Worm (Caenorhabditis elegans) whole organism, young adult: ENCODE data around the gene D2045.8.

Experiments used
- B0019.2 ChIP-seq: fragments of 200-800 bp; sonication (Bioruptor generic); conservative IDR thresholded peaks from 2 replicates; pipeline ENCODE4 v1.3.6; 2022; ENCODE audit warnings: missing genetic modification reagents, missing genetic modification characterization, missing compliant biosample characterization
- B0035.1 ChIP-seq: sonication (generic microtip); optimal IDR thresholded peaks from 2 replicates; lab custom pipeline; 2016; ENCODE audit warnings: missing genetic modification characterization, mild to moderate bottlenecking, missing compliant biosample characterization, missing genotype, missing genetic modification reagents
- F23B12.7 ChIP-seq: sonication (generic microtip); optimal IDR thresholded peaks from 2 replicates; lab custom pipeline; 2017; ENCODE audit warnings: missing genetic modification characterization, mild to moderate bottlenecking, missing compliant biosample characterization, antibody characterized with exemption, moderate library complexity; ENCODE audit not compliant: insufficient read depth
- F49E8.2 ChIP-seq: sonication (generic microtip); optimal IDR thresholded peaks from 3 replicates; lab custom pipeline; 2017; ENCODE audit warnings: missing genetic modification characterization, mild to moderate bottlenecking, missing compliant biosample characterization, antibody characterized with exemption, moderate library complexity; ENCODE audit not compliant: insufficient read depth
- K11D2.4 ChIP-seq: fragments of 200-800 bp; sonication (Bioruptor generic); IDR thresholded peaks from 2 replicates; pipeline ENCODE4 v1.3.6; 2022; ENCODE audit warnings: missing genetic modification reagents, missing genetic modification characterization, missing compliant biosample characterization
- Y56A3A.18 ChIP-seq: fragments of 200-800 bp; sonication (Bioruptor generic); IDR thresholded peaks from 2 replicates; pipeline ENCODE4 v1.3.6; 2022; ENCODE audit warnings: missing genetic modification reagents, missing genetic modification characterization, missing compliant biosample characterization
- Y95B8A.8 ChIP-seq: fragments of 200-800 bp; sonication (Bioruptor generic); IDR thresholded peaks from 2 replicates; pipeline ENCODE4 v1.3.6; 2022; ENCODE audit warnings: missing genetic modification reagents, missing genetic modification characterization, missing compliant biosample characterization
- ama-1 ChIP-seq, 3 experiments: fragments of 150-350 bp in 1 of 3; sonication (generic microtip) in 2 of 3; optimal IDR thresholded peaks; 2 replicates each; lab custom pipeline; 2014 to 2018; ENCODE audit warnings: missing biosample characterization in 2 of 3, missing genetic modification characterization in 2 of 3, missing genetic modification reagents in 2 of 3
- aptf-2 ChIP-seq: fragments of 200-800 bp; sonication (Bioruptor generic); conservative IDR thresholded peaks from 2 replicates; pipeline ENCODE4 v1.3.6; 2022; ENCODE audit warnings: missing genetic modification reagents, missing genetic modification characterization, missing compliant biosample characterization
- aptf-3 ChIP-seq: fragments of 200-800 bp; sonication (Bioruptor generic); IDR thresholded peaks from 2 replicates; pipeline ENCODE4 v1.3.6; 2022; ENCODE audit warnings: missing genetic modification characterization, missing compliant biosample characterization
- attf-3 ChIP-seq: fragments of 200-800 bp; sonication (Bioruptor generic); conservative IDR thresholded peaks from 2 replicates; pipeline ENCODE4 v1.3.6; 2022; ENCODE audit warnings: missing genetic modification reagents, missing genetic modification characterization, missing compliant biosample characterization
- attf-6 ChIP-seq: fragments of 200-800 bp; sonication (Bioruptor generic); IDR thresholded peaks from 2 replicates; pipeline ENCODE4 v1.3.6; 2022; ENCODE audit warnings: missing genetic modification reagents, missing genetic modification characterization, missing compliant biosample characterization
- ceh-27 ChIP-seq: fragments of 200-800 bp; sonication (Bioruptor generic); optimal IDR thresholded peaks from 2 replicates; lab custom pipeline; 2018; ENCODE audit warnings: mild to moderate bottlenecking, missing genetic modification characterization, moderate library complexity, missing compliant biosample characterization
- ceh-79 ChIP-seq: sonication (generic microtip); optimal IDR thresholded peaks from 2 replicates; lab custom pipeline; 2017; ENCODE audit warnings: mild to moderate bottlenecking, missing genetic modification characterization, missing compliant biosample characterization
- egl-18 ChIP-seq: fragments of 200-800 bp; sonication (Bioruptor generic); IDR thresholded peaks from 2 replicates; pipeline ENCODE4 v1.3.6; 2022; ENCODE audit warnings: missing genetic modification reagents, missing genetic modification characterization, missing compliant biosample characterization
- egrh-3 ChIP-seq: fragments of 200-800 bp; sonication (Bioruptor generic); IDR thresholded peaks from 2 replicates; pipeline ENCODE4 v1.3.6; 2022; ENCODE audit warnings: missing genetic modification reagents, missing genetic modification characterization, missing compliant biosample characterization
- ekl-4 ChIP-seq: fragments of 200-800 bp; sonication (Bioruptor generic); IDR thresholded peaks from 2 replicates; pipeline ENCODE4 v1.3.6; 2022; ENCODE audit warnings: missing genetic modification reagents, missing genetic modification characterization, missing compliant biosample characterization
- fkh-3 ChIP-seq: sonication (generic microtip); optimal IDR thresholded peaks from 2 replicates; lab custom pipeline; 2016; ENCODE audit warnings: mild to moderate bottlenecking, missing genetic modification characterization, missing compliant biosample characterization
- him-1 ChIP-seq: sonication (generic microtip); optimal IDR thresholded peaks from 2 replicates; lab custom pipeline; 2016; ENCODE audit warnings: missing genotype, missing genetic modification reagents, missing genetic modification characterization, missing compliant biosample characterization
- hmg-20 ChIP-seq: fragments of 200-800 bp; sonication (Bioruptor generic); IDR thresholded peaks from 2 replicates; pipeline ENCODE4 v1.3.6; 2022; ENCODE audit warnings: missing genetic modification reagents, missing genetic modification characterization, missing compliant biosample characterization
- hrde-1 ChIP-seq: sonication (generic microtip); optimal IDR thresholded peaks from 2 replicates; lab custom pipeline; 2016; ENCODE audit warnings: missing genetic modification characterization, mild to moderate bottlenecking, missing compliant biosample characterization, moderate library complexity, missing genotype, missing genetic modification reagents, borderline replicate concordance
- hsf-1 ChIP-seq: fragments of 200-800 bp; sonication (Bioruptor generic); IDR thresholded peaks from 2 replicates; pipeline ENCODE4 v1.3.6; 2022; ENCODE audit warnings: missing genetic modification reagents, missing genetic modification characterization, missing compliant biosample characterization
- lag-1 ChIP-seq: fragments of 200-800 bp; sonication (Bioruptor generic); IDR thresholded peaks from 2 replicates; pipeline ENCODE4 v1.3.6; 2022; ENCODE audit warnings: missing genetic modification reagents, missing genetic modification characterization, missing compliant biosample characterization
- let-526 ChIP-seq: fragments of 200-800 bp; sonication (Bioruptor generic); IDR thresholded peaks from 2 replicates; pipeline ENCODE4 v1.3.6; 2022; ENCODE audit warnings: missing genetic modification reagents, missing genetic modification characterization, missing compliant biosample characterization
- lin-35 ChIP-seq, 3 experiments: fragments of 150-350 bp in 2 of 3; sonication (generic microtip) in 1 of 3; optimal IDR thresholded peaks; 2 replicates each; lab custom pipeline; 2014 to 2018; ENCODE audit warnings: missing biosample characterization in 3 of 3, missing genetic modification characterization in 3 of 3, missing genetic modification reagents in 3 of 3
- lsl-1 ChIP-seq: fragments of 200-800 bp; sonication (Bioruptor generic); optimal IDR thresholded peaks from 2 replicates; lab custom pipeline; 2018; ENCODE audit warnings: mild to moderate bottlenecking, missing genetic modification characterization, moderate library complexity, missing compliant biosample characterization
- madf-8 ChIP-seq: fragments of 200-800 bp; sonication (Bioruptor generic); conservative IDR thresholded peaks from 2 replicates; pipeline ENCODE4 v1.3.6; 2022; ENCODE audit warnings: missing genetic modification reagents, missing genetic modification characterization, missing compliant biosample characterization
- mcd-1 ChIP-seq: fragments of 200-800 bp; sonication (Bioruptor generic); IDR thresholded peaks from 2 replicates; pipeline ENCODE4 v1.3.6; 2022; ENCODE audit warnings: missing genetic modification reagents, missing genetic modification characterization, missing compliant biosample characterization
- mel-28 ChIP-seq: sonication (generic microtip); optimal IDR thresholded peaks from 2 replicates; lab custom pipeline; 2016; ENCODE audit warnings: borderline replicate concordance, mild to moderate bottlenecking, missing genetic modification characterization, missing compliant biosample characterization
- mes-4 ChIP-seq: sonication (generic microtip); optimal IDR thresholded peaks from 2 replicates; lab custom pipeline; 2016; ENCODE audit warnings: missing genotype, missing genetic modification characterization, missing compliant biosample characterization
- nfya-2 ChIP-seq: fragments of 200-800 bp; sonication (Bioruptor generic); IDR thresholded peaks from 2 replicates; pipeline ENCODE4 v1.3.6; 2022; ENCODE audit warnings: missing genetic modification reagents, missing genetic modification characterization, missing compliant biosample characterization
- nfyb-1 ChIP-seq: fragments of 200-800 bp; sonication (Bioruptor generic); IDR thresholded peaks from 2 replicates; pipeline ENCODE4 v1.3.6; 2022; ENCODE audit warnings: missing genetic modification reagents, missing genetic modification characterization, missing compliant biosample characterization
- nhr-120 ChIP-seq: fragments of 200-800 bp; sonication (Bioruptor generic); IDR thresholded peaks from 2 replicates; pipeline ENCODE4 v1.3.6; 2022; ENCODE audit warnings: missing genetic modification characterization, missing compliant biosample characterization
- nhr-80 ChIP-seq: sonication (generic microtip); optimal IDR thresholded peaks from 2 replicates; lab custom pipeline; 2016; ENCODE audit warnings: missing genetic modification characterization, missing compliant biosample characterization
- rcor-1 ChIP-seq: fragments of 200-800 bp; sonication (Bioruptor generic); IDR thresholded peaks from 2 replicates; pipeline ENCODE4 v1.3.6; 2022; ENCODE audit warnings: missing genetic modification reagents, missing genetic modification characterization, missing compliant biosample characterization
- rpc-1 ChIP-seq, 2 experiments: fragments of 150-350 bp in 1 of 2; sonication (generic microtip) in 1 of 2; optimal IDR thresholded peaks; 2 replicates each; lab custom pipeline; 2014 to 2018; ENCODE audit warnings: missing biosample characterization in 1 of 2, missing genetic modification characterization in 1 of 2, missing genetic modification reagents in 1 of 2, missing genotype in 1 of 2
- snpc-4 ChIP-seq, 5 experiments: fragments of 150-350 bp in 1 of 5; sonication (generic microtip) in 4 of 5; optimal IDR thresholded peaks; 2 replicates each; lab custom pipeline; 2014 to 2018; ENCODE audit warnings: missing genetic modification characterization in 5 of 5, missing biosample characterization in 3 of 5, antibody characterized with exemption in 2 of 5, mild to moderate bottlenecking in 2 of 5, missing compliant biosample characterization in 2 of 5, missing genotype in 2 of 5, moderate library complexity in 2 of 5, missing genetic modification reagents in 1 of 5
- somi-1 ChIP-seq: fragments of 200-800 bp; sonication (Bioruptor generic); optimal IDR thresholded peaks from 2 replicates; lab custom pipeline; 2018; ENCODE audit warnings: mild to moderate bottlenecking, missing genetic modification characterization, missing compliant biosample characterization
- sptf-2 ChIP-seq: fragments of 200-800 bp; sonication (Bioruptor generic); optimal IDR thresholded peaks from 2 replicates; lab custom pipeline; 2018; ENCODE audit warnings: mild to moderate bottlenecking, missing genetic modification characterization, missing compliant biosample characterization
- tbx-9 ChIP-seq: sonication (generic microtip); optimal IDR thresholded peaks from 2 replicates; lab custom pipeline; 2016; ENCODE audit warnings: borderline replicate concordance, missing genetic modification characterization, inconsistent platforms, missing compliant biosample characterization
- tlf-1 ChIP-seq: fragments of 200-800 bp; sonication (Bioruptor generic); optimal IDR thresholded peaks from 2 replicates; lab custom pipeline; 2018; ENCODE audit warnings: mild to moderate bottlenecking, missing genetic modification characterization, missing compliant biosample characterization
- unc-130 ChIP-seq: sonication (generic microtip); optimal IDR thresholded peaks from 2 replicates; lab custom pipeline; 2016; ENCODE audit warnings: missing genetic modification reagents, missing genetic modification characterization, missing compliant biosample characterization
- xnd-1 ChIP-seq: sonication (generic microtip); optimal IDR thresholded peaks from 2 replicates; lab custom pipeline; 2016; ENCODE audit warnings: missing genotype, missing genetic modification reagents, missing genetic modification characterization, missing compliant biosample characterization
- zfh-2 ChIP-seq: fragments of 200-800 bp; sonication (Bioruptor generic); conservative IDR thresholded peaks from 2 replicates; pipeline ENCODE4 v1.3.6; 2022; ENCODE audit warnings: missing genetic modification reagents, missing genetic modification characterization, missing compliant biosample characterization
- ztf-22 ChIP-seq: fragments of 200-800 bp; sonication (Bioruptor generic); optimal IDR thresholded peaks from 2 replicates; lab custom pipeline; 2018; ENCODE audit warnings: mild to moderate bottlenecking, missing genetic modification characterization, moderate library complexity, missing compliant biosample characterization
- ztf-25 ChIP-seq: fragments of 200-800 bp; sonication (Bioruptor generic); IDR thresholded peaks from 2 replicates; pipeline ENCODE4 v1.3.6; 2022; ENCODE audit warnings: missing genetic modification reagents, missing genetic modification characterization, missing compliant biosample characterization

D2045.8 gene

DNA sequence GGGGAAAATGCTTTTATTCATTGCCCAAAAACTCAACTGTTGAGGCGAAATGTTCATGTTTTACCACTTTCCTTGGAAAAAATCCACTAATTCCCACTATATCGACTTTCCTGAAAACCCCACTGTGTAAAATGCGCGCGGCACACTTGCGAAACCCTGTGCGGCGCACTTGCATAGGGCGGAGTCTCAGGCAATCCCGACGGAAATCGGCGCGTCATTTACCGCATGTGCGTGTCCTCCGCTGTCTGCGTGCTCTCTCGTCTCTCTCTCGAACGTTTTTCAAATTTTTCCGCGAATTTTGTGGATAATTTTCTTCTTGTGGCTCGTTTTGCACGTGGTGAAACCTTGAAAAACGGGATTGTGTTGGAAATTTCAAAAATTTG, 20.9 kb upstream of the D2045.8 start, which contains the start of gene atx-2 (continued):
- peak; percentile 96 for TF ChIP-seq ztf-25 (GFP tag; lab: Robert Waterston, UW)
- TF ChIP-seq ceh-79 (tag; lab: Kevin White, UChicago), result peak; percentile 4
- TF ChIP-seq nhr-120 (GFP tag; lab: Robert Waterston, UW), result no peak
- TF ChIP-seq mel-28, result peak; percentile 76
- peak; percentile 93 for TF ChIP-seq nfyb-1
- peak; percentile 96 for TF ChIP-seq mcd-1 (GFP tag; lab: Robert Waterston, UW)
- TF ChIP-seq hsf-1 (GFP tag; lab: Robert Waterston, UW), result peak; percentile 69; the same call in 1 of the 2 replicates
- TF ChIP-seq lin-35 (GFP tag; optimal IDR thresholded peaks at IDR 0.05; lab: Kevin White, UChicago), result peak in 2 of 3 experiments; percentile 70 to 80
- TF ChIP-seq egl-18, result no peak
- no peak for TF ChIP-seq mes-4 (tag; lab: Kevin White, UChicago)
- TF ChIP-seq somi-1 (GFP tag; lab: Kevin White, UChicago), result peak; percentile 66
- peak; percentile 69 for TF ChIP-seq snpc-4 (GFP tag; optimal IDR thresholded peaks at IDR 0.05; lab: Kevin White, UChicago)
- peak; percentile 6 to 84 (median 62) for TF ChIP-seq snpc-4 (tag; optimal IDR thresholded peaks at IDR 0.05; lab: Kevin White, UChicago)
- peak; percentile 97 for TF ChIP-seq zfh-2 (GFP tag; lab: Robert Waterston, UW)
- peak; percentile 67; the same call in 1 of the 2 replicates for TF ChIP-seq let-526 (GFP tag; lab: Robert Waterston, UW)
- peak; percentile 90 for TF ChIP-seq Y95B8A.8
- peak; percentile 67 for TF ChIP-seq nhr-80 (tag; lab: Kevin White, UChicago)
- TF ChIP-seq lsl-1 (GFP tag; lab: Kevin White, UChicago), result peak; percentile 76
- peak; percentile 88 for TF ChIP-seq hrde-1 (tag; lab: Kevin White, UChicago)
- TF ChIP-seq unc-130 (GFP tag; lab: Kevin White, UChicago), result peak; percentile 55
- no peak for TF ChIP-seq fkh-3
- peak; percentile 91 for TF ChIP-seq K11D2.4
- peak; percentile 78; the same call in 1 of the 2 replicates for TF ChIP-seq aptf-3 (GFP tag; lab: Robert Waterston, UW)
- peak; percentile 57 for TF ChIP-seq rpc-1 (optimal IDR thresholded peaks at IDR 0.05; lab: Kevin White, UChicago)
- no peak for TF ChIP-seq rpc-1 (tag; optimal IDR thresholded peaks at IDR 0.05; lab: Kevin White, UChicago)
- TF ChIP-seq egrh-3, result peak; percentile 79
- peak; percentile 61 for TF ChIP-seq madf-8
- TF ChIP-seq lag-1 (GFP tag; lab: Robert Waterston, UW), result no peak
- TF ChIP-seq B0019.2 (GFP tag; lab: Robert Waterston, UW), result peak; percentile 50; the same call in 1 of the 2 replicates
- peak; percentile 70 for TF ChIP-seq attf-3 (GFP tag; lab: Robert Waterston, UW)
- TF ChIP-seq ztf-22 (GFP tag; lab: Kevin White, UChicago), result peak; percentile 42
- TF ChIP-seq F23B12.7 (tag; lab: Kevin White, UChicago), result no peak
- no peak for TF ChIP-seq him-1
- peak; percentile 83 for TF ChIP-seq hmg-20 (GFP tag; lab: Robert Waterston, UW)
- peak; percentile 84 for TF ChIP-seq ekl-4 (GFP tag; lab: Robert Waterston, UW)
- peak; percentile 96 for TF ChIP-seq ceh-27 (GFP tag; lab: Kevin White, UChicago)
- TF ChIP-seq tlf-1, result peak; percentile 82
- no peak for TF ChIP-seq tbx-9
- TF ChIP-seq sptf-2, result peak; percentile 88
- peak; percentile 55 for TF ChIP-seq xnd-1 (tag; lab: Kevin White, UChicago)
- TF ChIP-seq Y56A3A.18 (GFP tag; lab: Robert Waterston, UW), result no peak
- peak; percentile 79 for TF ChIP-seq attf-6 (GFP tag; lab: Robert Waterston, UW)
- peak; percentile 80 for TF ChIP-seq aptf-2 (GFP tag; lab: Robert Waterston, UW)
- no peak for TF ChIP-seq nfya-2
- no peak for TF ChIP-seq ama-1 (optimal IDR thresholded peaks at IDR 0.05; lab: Kevin White, UChicago)
- TF ChIP-seq ama-1 (GFP tag; optimal IDR thresholded peaks at IDR 0.05; lab: Kevin White, UChicago), result peak in 1 of 2 experiments; percentile 27
- peak; percentile 91 for TF ChIP-seq rcor-1 (GFP tag; lab: Robert Waterston, UW)
- peak; percentile 86 for TF ChIP-seq F49E8.2 (tag; lab: Kevin White, UChicago)
- peak; percentile 67 for TF ChIP-seq B0035.1
